Worm (Caenorhabditis elegans) whole organism, midembryonic: Measurements from ENCODE around the gene nhr-135.

Source experiments
- flt-1 ChIP-seq: fragments of 200-800 bp; sonication (Bioruptor generic); IDR thresholded peaks from 2 replicates; pipeline ENCODE4 v1.3.6; 2022; ENCODE audit warnings: missing genetic modification characterization, missing compliant biosample characterization
- med-1 ChIP-seq: sonication (generic microtip); optimal IDR thresholded peaks from 2 replicates; lab custom pipeline; 2017; ENCODE audit warnings: missing genetic modification characterization, mild to moderate bottlenecking, missing compliant biosample characterization, antibody characterized with exemption, missing genetic modification reagents; ENCODE audit not compliant: insufficient read depth
- ref-1 ChIP-seq: fragments of 200-800 bp; sonication (Bioruptor generic); conservative IDR thresholded peaks from 2 replicates; pipeline ENCODE4 v1.3.6; 2022; ENCODE audit warnings: missing genetic modification reagents, missing genetic modification characterization, missing compliant biosample characterization
- tab-1 ChIP-seq: fragments of 200-800 bp; sonication (Bioruptor generic); IDR thresholded peaks from 2 replicates; pipeline ENCODE4 v1.3.6; 2022; ENCODE audit warnings: missing genetic modification characterization, missing compliant biosample characterization
- ztf-23 ChIP-seq: fragments of 200-800 bp; sonication (Bioruptor generic); IDR thresholded peaks from 2 replicates; pipeline ENCODE4 v1.3.6; 2022; ENCODE audit warnings: missing genetic modification reagents, missing genetic modification characterization, missing compliant biosample characterization

DNA sequence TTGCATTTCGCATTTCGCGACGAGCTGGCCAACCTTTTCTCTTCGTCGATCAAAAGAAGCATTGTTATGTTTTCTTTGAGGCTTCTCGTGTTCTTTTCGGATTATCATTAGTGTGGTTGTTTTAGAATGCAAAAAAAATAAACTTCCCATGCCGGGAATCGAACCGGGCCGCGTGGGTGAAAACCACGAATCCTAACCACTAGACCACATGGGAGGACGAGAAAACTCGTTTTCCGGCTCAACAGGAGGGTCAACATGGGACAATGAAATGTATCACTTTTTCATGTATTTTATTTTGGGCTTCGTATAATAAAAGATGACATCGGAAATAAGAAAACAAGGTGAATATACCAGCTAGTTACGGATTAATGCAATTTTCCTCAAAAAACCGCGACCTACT lies 24.0 kb downstream of the nhr-135 start:
- TF ChIP-seq med-1 (GFP tag; lab: Kevin White, UChicago) (no peak), ztf-23 (GFP tag; lab: Robert Waterston, UW) (no peak), tab-1 (GFP tag; lab: Robert Waterston, UW) (no peak), flt-1 (GFP tag; lab: Robert Waterston, UW) (no peak), ref-1 (GFP tag; lab: Robert Waterston, UW) (no peak)
